Fruit fly (Drosophila melanogaster): Measurements from ENCODE around the gene Ku80.

DNA sequence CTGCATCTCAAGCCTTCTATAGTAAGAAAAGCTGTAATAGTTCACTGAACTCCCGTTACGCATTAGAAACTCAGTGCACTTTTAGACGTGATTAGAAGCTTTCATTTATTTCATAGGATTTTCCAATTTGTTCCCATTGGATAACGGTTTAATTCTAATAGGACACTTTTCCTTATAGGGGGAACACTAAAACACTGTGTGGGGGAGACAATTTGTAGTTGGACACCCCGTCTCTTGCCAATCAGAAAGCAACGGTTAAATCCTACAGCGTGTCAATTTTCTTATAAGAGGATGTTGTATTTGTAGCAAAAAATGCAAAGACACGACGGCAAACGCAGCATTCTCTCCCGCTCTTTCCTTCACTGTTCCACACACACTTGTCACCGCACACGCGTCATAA, 25.0 kb downstream of the Ku80 start:
- TF ChIP-seq psq (optimal IDR thresholded peaks at IDR 0.05) (no peak), EcR (GFP tag; optimal IDR thresholded peaks at IDR 0.05) (no peak), Dll (optimal IDR thresholded peaks at IDR 0.05) (no peak), usp (GFP tag; optimal IDR thresholded peaks at IDR 0.05) (no peak), CG8478 (optimal IDR thresholded peaks at IDR 0.05) (no peak), pan (optimal IDR thresholded peaks at IDR 0.05) (no peak)
